Worm (Caenorhabditis elegans): ENCODE results near the gene F27D9.2.

- TF ChIP-seq nhr-28 (tag; optimal IDR thresholded peaks at IDR 0.05): no peak
- peak; percentile 47 for TF ChIP-seq hlh-30 (tag; optimal IDR thresholded peaks at IDR 0.05; ENCODE audit: insufficient read depth)
- TF ChIP-seq nhr-25 (tag; optimal IDR thresholded peaks at IDR 0.05; ENCODE audit: borderline replicate concordance, insufficient read depth): no peak
- no peak for TF ChIP-seq hmg-1.1 (GFP tag; IDR thresholded peaks at IDR 0.05)
- no peak for TF ChIP-seq fos-1 (tag; optimal IDR thresholded peaks at IDR 0.05)
- TF ChIP-seq ZK546.5 (tag; optimal IDR thresholded peaks at IDR 0.05): no peak
- TF ChIP-seq ama-1 (optimal IDR thresholded peaks at IDR 0.05): no peak
- no peak for TF ChIP-seq nhr-237 (tag; optimal IDR thresholded peaks at IDR 0.05)
- no peak for TF ChIP-seq jun-1 (tag; optimal IDR thresholded peaks at IDR 0.05)
These were observed 34.0 kb upstream of the F27D9.2 start for ce11 chrX:7638790-7639189.
